Fruit fly (Drosophila melanogaster) whole organism, embryonic: ENCODE data around the gene CAH7.

ENCODE experiments used
- Ada2b ChIP-seq: fragments of 200-800 bp; sonication (Bioruptor generic); IDR thresholded peaks from 2 replicates; pipeline ENCODE4 v1.3.6; 2022; ENCODE audit warnings: missing biosample characterization, missing genetic modification characterization
- Atf6 ChIP-seq: fragments of 200-800 bp; sonication (Bioruptor generic); IDR thresholded peaks from 2 replicates; pipeline ENCODE4 v1.3.6; 2022; ENCODE audit warnings: missing biosample characterization, missing genetic modification characterization
- Blimp-1 ChIP-seq: fragments of 200-800 bp; sonication (Bioruptor generic); optimal IDR thresholded peaks from 3 replicates; lab custom pipeline; 2018; ENCODE audit warnings: missing biosample characterization, missing genetic modification characterization, mild to moderate bottlenecking, moderate library complexity, missing genetic modification reagents
- CG10147 ChIP-seq: fragments of 200-800 bp; sonication (Bioruptor generic); optimal IDR thresholded peaks from 2 replicates; lab custom pipeline; 2019; ENCODE audit warnings: missing biosample characterization, mild to moderate bottlenecking, missing genetic modification characterization, moderate library complexity
- CG11247 ChIP-seq: fragments of 200-800 bp; sonication (Bioruptor generic); IDR thresholded peaks from 2 replicates; pipeline ENCODE4 v1.3.6; 2022; ENCODE audit warnings: missing biosample characterization, missing genetic modification characterization
- CG12071 ChIP-seq: fragments of 200-800 bp; sonication (Bioruptor generic); optimal IDR thresholded peaks from 3 replicates; lab custom pipeline; 2018; ENCODE audit warnings: missing biosample characterization, mild to moderate bottlenecking, missing genetic modification characterization
- CG13123 ChIP-seq: fragments of 200-800 bp; sonication (Bioruptor generic); optimal IDR thresholded peaks from 2 replicates; lab custom pipeline; 2016; ENCODE audit warnings: missing biosample characterization, missing genetic modification characterization
- CG13424 ChIP-seq: fragments of 200-800 bp; sonication (Bioruptor generic); optimal IDR thresholded peaks from 2 replicates; lab custom pipeline; 2019; ENCODE audit warnings: missing biosample characterization, mild to moderate bottlenecking, missing genetic modification characterization, moderate library complexity
- CG16779 ChIP-seq: fragments of 200-800 bp; sonication (Bioruptor generic); IDR thresholded peaks from 2 replicates; pipeline ENCODE4 v1.3.6; 2022; ENCODE audit warnings: missing biosample characterization, missing genetic modification characterization
- CG17829 ChIP-seq: fragments of 200-800 bp; optimal IDR thresholded peaks from 2 replicates; lab custom pipeline; 2019; ENCODE audit warnings: missing biosample characterization, mild to moderate bottlenecking, missing genetic modification characterization, moderate library complexity
- CG1832 ChIP-seq: fragments of 200-800 bp; sonication (Bioruptor generic); optimal IDR thresholded peaks from 2 replicates; lab custom pipeline; 2017; ENCODE audit warnings: missing biosample characterization, mild to moderate bottlenecking, missing genetic modification characterization, inconsistent platforms
- CG18476 ChIP-seq: fragments of 200-800 bp; sonication (Bioruptor generic); optimal IDR thresholded peaks from 2 replicates; lab custom pipeline; 2016; ENCODE audit warnings: missing biosample characterization, mild to moderate bottlenecking, missing genetic modification characterization
- CG3838 ChIP-seq: fragments of 200-800 bp; sonication (Bioruptor generic); optimal IDR thresholded peaks from 3 replicates; lab custom pipeline; 2016; ENCODE audit warnings: missing biosample characterization, missing genetic modification characterization
- CG4282 ChIP-seq: fragments of 200-800 bp; sonication (Bioruptor generic); optimal IDR thresholded peaks from 2 replicates; lab custom pipeline; 2016; ENCODE audit warnings: missing biosample characterization, missing genetic modification characterization
- CG4404 ChIP-seq: fragments of 200-800 bp; sonication (Bioruptor generic); IDR thresholded peaks from 2 replicates; pipeline ENCODE4 v1.3.6; 2022; ENCODE audit warnings: missing biosample characterization, missing genetic modification characterization
- CG5245 ChIP-seq: fragments of 200-800 bp; sonication (Bioruptor generic); optimal IDR thresholded peaks from 3 replicates; lab custom pipeline; 2016; ENCODE audit warnings: missing biosample characterization, missing genetic modification characterization
- CG7786 ChIP-seq: fragments of 200-800 bp; sonication (Bioruptor generic); optimal IDR thresholded peaks from 2 replicates; lab custom pipeline; 2016; ENCODE audit warnings: missing biosample characterization, missing genetic modification characterization
- CG7839 ChIP-seq: fragments of 200-800 bp; sonication (Bioruptor generic); optimal IDR thresholded peaks from 3 replicates; lab custom pipeline; 2018; ENCODE audit warnings: missing biosample characterization, mild to moderate bottlenecking, missing genetic modification characterization, moderate library complexity
- CG7963 ChIP-seq: fragments of 200-800 bp; sonication (Bioruptor generic); IDR thresholded peaks from 3 replicates; pipeline ENCODE4 v1.3.6; 2022; ENCODE audit warnings: missing biosample characterization, missing genetic modification characterization; ENCODE audit not compliant: partially characterized antibody
- CG9727 ChIP-seq: fragments of 200-800 bp; sonication (Bioruptor generic); optimal IDR thresholded peaks from 3 replicates; lab custom pipeline; 2017; ENCODE audit warnings: missing biosample characterization, mild to moderate bottlenecking, missing genetic modification characterization
- D19B ChIP-seq: fragments of 200-800 bp; sonication (Bioruptor generic); optimal IDR thresholded peaks from 2 replicates; lab custom pipeline; 2017; ENCODE audit warnings: missing biosample characterization, mild to moderate bottlenecking, missing genetic modification characterization
- Dip3 ChIP-seq: fragments of 200-800 bp; sonication (Bioruptor generic); optimal IDR thresholded peaks from 3 replicates; lab custom pipeline; 2016; ENCODE audit warnings: missing biosample characterization, missing genetic modification characterization
- Hand ChIP-seq: fragments of 200-800 bp; sonication (Bioruptor generic); optimal IDR thresholded peaks from 2 replicates; lab custom pipeline; 2017; ENCODE audit warnings: mild to moderate bottlenecking, missing biosample characterization, missing genetic modification reagents, missing genetic modification characterization
- HmgD ChIP-seq: fragments of 200-800 bp; sonication (Bioruptor generic); optimal IDR thresholded peaks from 3 replicates; lab custom pipeline; 2016; ENCODE audit warnings: missing biosample characterization, missing genetic modification characterization
- Hr3 ChIP-seq: fragments of 200-800 bp; sonication (Bioruptor generic); optimal IDR thresholded peaks from 3 replicates; lab custom pipeline; 2016; ENCODE audit warnings: missing biosample characterization, missing genetic modification characterization
- Hsf ChIP-seq: fragments of 200-800 bp; sonication (Bioruptor generic); optimal IDR thresholded peaks from 3 replicates; lab custom pipeline; 2016; ENCODE audit warnings: missing biosample characterization, missing genetic modification characterization
- Kr ChIP-seq: fragments of 200-800 bp; sonication (Bioruptor generic); optimal IDR thresholded peaks from 2 replicates; lab custom pipeline; 2017; ENCODE audit warnings: missing biosample characterization, mild to moderate bottlenecking, missing genetic modification characterization
- MBD-R2 ChIP-seq: fragments of 200-800 bp; sonication (Bioruptor generic); IDR thresholded peaks from 2 replicates; pipeline ENCODE4 v1.3.6; 2022; ENCODE audit warnings: missing biosample characterization, missing genetic modification characterization
- Myb ChIP-seq: fragments of 200-800 bp; sonication (Bioruptor generic); optimal IDR thresholded peaks from 2 replicates; lab custom pipeline; 2016; ENCODE audit warnings: missing biosample characterization, missing genetic modification characterization
- NFAT ChIP-seq: fragments of 200-800 bp; sonication (Bioruptor generic); IDR thresholded peaks from 2 replicates; pipeline ENCODE4 v1.3.6; 2022; ENCODE audit warnings: missing biosample characterization, missing genetic modification characterization
- Sry-δ ChIP-seq: fragments of 200-800 bp; sonication (Bioruptor generic); optimal IDR thresholded peaks from 2 replicates; lab custom pipeline; 2016; ENCODE audit warnings: missing biosample characterization, missing genetic modification characterization
- TFAM ChIP-seq: fragments of 200-800 bp; sonication (Bioruptor generic); optimal IDR thresholded peaks from 2 replicates; lab custom pipeline; 2017; ENCODE audit warnings: missing biosample characterization, missing genetic modification characterization, inconsistent platforms
- Xrp1 ChIP-seq: fragments of 200-800 bp; sonication (Bioruptor generic); IDR thresholded peaks from 2 replicates; pipeline ENCODE4 v1.3.6; 2022; ENCODE audit warnings: missing biosample characterization, missing genetic modification characterization
- al ChIP-seq: fragments of 200-800 bp; sonication (Bioruptor generic); IDR thresholded peaks from 2 replicates; pipeline ENCODE4 v1.3.6; 2022; ENCODE audit warnings: missing biosample characterization, missing genetic modification characterization
- br ChIP-seq: fragments of >200 bp; optimal IDR thresholded peaks from 2 replicates; lab custom pipeline; 2017
- caup ChIP-seq: fragments of 200-800 bp; sonication (Bioruptor generic); optimal IDR thresholded peaks from 3 replicates; lab custom pipeline; 2017; ENCODE audit warnings: missing biosample characterization, mild to moderate bottlenecking, missing genetic modification characterization, moderate library complexity; ENCODE audit not compliant: severe bottlenecking
- chm ChIP-seq: fragments of 200-800 bp; sonication (Bioruptor generic); IDR thresholded peaks from 2 replicates; pipeline ENCODE4 v1.3.6; 2022; ENCODE audit warnings: missing biosample characterization, missing genetic modification characterization
- dpn ChIP-seq, 2 experiments: fragments of 200-800 bp; sonication (Bioruptor generic); optimal IDR thresholded peaks; 3 replicates each; lab custom pipeline; 2016; ENCODE audit warnings: missing biosample characterization in 2 of 2, missing genetic modification characterization in 2 of 2
- ems ChIP-seq: fragments of 200-800 bp; sonication (Bioruptor generic); optimal IDR thresholded peaks from 3 replicates; lab custom pipeline; 2016; ENCODE audit warnings: missing biosample characterization, missing genetic modification characterization
- ind ChIP-seq: fragments of 200-800 bp; sonication (Bioruptor generic); optimal IDR thresholded peaks from 3 replicates; lab custom pipeline; 2016; ENCODE audit warnings: missing biosample characterization, missing genetic modification characterization
- jigr1 ChIP-seq: fragments of 200-800 bp; sonication (Bioruptor generic); IDR thresholded peaks from 3 replicates; pipeline ENCODE4 v1.3.6; 2022; ENCODE audit warnings: missing biosample characterization, missing genetic modification characterization
- nerfin-1 ChIP-seq: fragments of 200-800 bp; sonication (Bioruptor generic); optimal IDR thresholded peaks from 3 replicates; lab custom pipeline; 2019; ENCODE audit warnings: missing biosample characterization, mild to moderate bottlenecking, missing genetic modification characterization, moderate library complexity
- org-1 ChIP-seq: fragments of 200-800 bp; sonication (Bioruptor generic); optimal IDR thresholded peaks from 2 replicates; lab custom pipeline; 2017; ENCODE audit warnings: missing biosample characterization, missing genetic modification characterization
- pros ChIP-seq: fragments of 200-800 bp; sonication (Bioruptor generic); optimal IDR thresholded peaks from 3 replicates; lab custom pipeline; 2019; ENCODE audit warnings: missing biosample characterization, mild to moderate bottlenecking, missing genetic modification characterization, moderate library complexity
- pum ChIP-seq: fragments of 200-800 bp; sonication (Bioruptor generic); optimal IDR thresholded peaks from 2 replicates; lab custom pipeline; 2016; ENCODE audit warnings: missing biosample characterization, missing genetic modification characterization
- stc ChIP-seq: fragments of 200-800 bp; sonication (Bioruptor generic); IDR thresholded peaks from 2 replicates; pipeline ENCODE4 v1.3.6; 2022; ENCODE audit warnings: missing biosample characterization, missing genetic modification characterization
- tgo ChIP-seq: fragments of 200-800 bp; sonication (Bioruptor generic); IDR thresholded peaks from 3 replicates; pipeline ENCODE4 v1.3.6; 2022; ENCODE audit warnings: missing biosample characterization, missing genetic modification characterization
- tin ChIP-seq: fragments of 200-800 bp; sonication (Bioruptor generic); optimal IDR thresholded peaks from 3 replicates; lab custom pipeline; 2016; ENCODE audit warnings: missing biosample characterization, missing genetic modification characterization
- tll ChIP-seq, 2 experiments: fragments of 200-800 bp in 1 of 2; fragments of >200 bp in 1 of 2; sonication (Bioruptor generic) in 1 of 2; optimal IDR thresholded peaks; 2 replicates each; lab custom pipeline; 2017 to 2019; ENCODE audit warnings: missing biosample characterization in 2 of 2, missing genetic modification characterization in 2 of 2, mild to moderate bottlenecking in 1 of 2, moderate library complexity in 1 of 2
- ttk ChIP-seq: fragments of 200-800 bp; sonication (Bioruptor generic); IDR thresholded peaks from 2 replicates; pipeline ENCODE4 v2.1.2; 2022; ENCODE audit warnings: missing biosample characterization, missing genetic modification characterization
- zf30C ChIP-seq: fragments of 200-800 bp; sonication (Bioruptor generic); optimal IDR thresholded peaks from 3 replicates; lab custom pipeline; 2018; ENCODE audit warnings: missing biosample characterization, mild to moderate bottlenecking, missing genetic modification characterization

CAH7 gene

dm6 chr3R:10100498-10101196 is 11.4 kb upstream of the CAH7 start (continued):
- TF ChIP-seq nerfin-1 (tag; lab: Kevin White, UChicago) (no peak), ems (no peak), Myb (GFP tag; lab: Kevin White, UChicago) (peak; percentile 99), Hr3 (GFP tag; lab: Kevin White, UChicago) (no peak), org-1 (peak; percentile 15), stc (peak; percentile 63; the same call in 1 of the 2 replicates), Sry-δ (GFP tag; lab: Kevin White, UChicago) (no peak), CG11247 (GFP tag; lab: Robert Waterston, UW) (peak; percentile 64), CG13424 (tag; lab: Kevin White, UChicago) (peak; percentile 3), ttk (0 out of 2 replicates have a peak, but pooled peaks have one; percentile 21), al (GFP tag; lab: Robert Waterston, UW) (no peak), CG17829 (tag; lab: Kevin White, UChicago) (peak; percentile 25), Hand (GFP tag; lab: Kevin White, UChicago) (no peak), CG5245 (GFP tag; lab: Kevin White, UChicago) (peak; percentile 5), CG18476 (GFP tag; lab: Kevin White, UChicago) (no peak), jigr1 (no peak), Hsf (no peak), CG12071 (GFP tag; lab: Kevin White, UChicago) (peak; percentile 36), CG16779 (GFP tag; lab: Robert Waterston, UW) (no peak), Xrp1 (GFP tag; lab: Robert Waterston, UW) (no peak), chm (GFP tag; lab: Robert Waterston, UW) (0 out of 2 replicates have a peak, but pooled peaks have one; percentile 59), Blimp-1 (GFP tag; lab: Kevin White, UChicago) (no peak), Kr (GFP tag; lab: Kevin White, UChicago) (no peak), dpn (GFP tag; optimal IDR thresholded peaks at IDR 0.05; lab: Kevin White, UChicago) (peak in 1 of 2 experiments; percentile 44), CG7963 (GFP tag; lab: Robert Waterston, UW) (no peak), CG3838 (GFP tag; lab: Kevin White, UChicago) (no peak), CG7839 (tag; lab: Kevin White, UChicago) (peak; percentile 45), CG4404 (GFP tag; lab: Robert Waterston, UW) (no peak), CG9727 (GFP tag; lab: Kevin White, UChicago) (no peak), Dip3 (no peak), Ada2b (GFP tag; lab: Robert Waterston, UW) (no peak), NFAT (GFP tag; lab: Robert Waterston, UW) (peak; percentile 54), tll (GFP tag; optimal IDR thresholded peaks at IDR 0.05; lab: Kevin White, UChicago) (no peak), ind (peak; percentile 50), zf30C (GFP tag; lab: Kevin White, UChicago) (no peak), br (no peak), caup (GFP tag; lab: Kevin White, UChicago) (peak; percentile 45), CG7786 (GFP tag; lab: Kevin White, UChicago) (no peak), D19B (peak; percentile 63), CG13123 (no peak), tin (GFP tag; lab: Kevin White, UChicago) (peak; percentile 52), CG4282 (no peak), tgo (peak; percentile 43; the same call in 1 of the 3 replicates), CG10147 (GFP tag; lab: Kevin White, UChicago) (peak; percentile 8), Atf6 (GFP tag; lab: Robert Waterston, UW) (0 out of 2 replicates have a peak, but pooled peaks have one; percentile 30), MBD-R2 (GFP tag; lab: Robert Waterston, UW) (no peak), pros (no peak), pum (GFP tag; lab: Kevin White, UChicago) (no peak), HmgD (GFP tag; lab: Kevin White, UChicago) (peak; percentile 27), TFAM (no peak), CG1832 (no peak)
